Fruit fly (Drosophila melanogaster): ENCODE measurements around the gene CG42852.

- TF ChIP-seq fkh (GFP tag; optimal IDR thresholded peaks at IDR 0.05) = no peak
- no peak for TF ChIP-seq salr (GFP tag; optimal IDR thresholded peaks at IDR 0.05)
- no peak for TF ChIP-seq Eip75B (GFP tag; optimal IDR thresholded peaks at IDR 0.05)
- TF ChIP-seq Hr38 (GFP tag; optimal IDR thresholded peaks at IDR 0.05) = no peak
- no peak for TF ChIP-seq OdsH (GFP tag; optimal IDR thresholded peaks at IDR 0.05)
- no peak for TF ChIP-seq Eip78C (GFP tag)
- no peak for TF ChIP-seq CG11762 (GFP tag; optimal IDR thresholded peaks at IDR 0.05; ENCODE audit: insufficient read depth)
- no peak for TF ChIP-seq net (GFP tag; optimal IDR thresholded peaks at IDR 0.05)
- no peak for TF ChIP-seq acj6 (GFP tag; optimal IDR thresholded peaks at IDR 0.05)
These were observed 49.7 kb upstream of the CG42852 start for dm6 chr3L:16705630-16706029.
